Fruit fly (Drosophila melanogaster): ENCODE data around the gene Ack.

Gene Ack

dm6 chr3L:4070221-4070995, 37.6 kb upstream of the Ack start (continued):
- peak; percentile 63 for TF ChIP-seq Vsx1 (GFP tag; optimal IDR thresholded peaks at IDR 0.05)
- TF ChIP-seq crc (GFP tag; optimal IDR thresholded peaks at IDR 0.05) = peak; percentile 59
- peak; percentile 39 for TF ChIP-seq dmrt11E (tag; optimal IDR thresholded peaks at IDR 0.05)
- peak; percentile 72 for TF ChIP-seq CG33213 (GFP tag; optimal IDR thresholded peaks at IDR 0.05)
- TF ChIP-seq CG9817 (tag; optimal IDR thresholded peaks at IDR 0.05) = peak; percentile 87
- peak; percentile 74 for TF ChIP-seq Adf1 (GFP tag; IDR thresholded peaks at IDR 0.05)
- peak; percentile 62 for TF ChIP-seq CG18476 (GFP tag; optimal IDR thresholded peaks at IDR 0.05)
- TF ChIP-seq cato (GFP tag; optimal IDR thresholded peaks at IDR 0.05; ENCODE audit: borderline replicate concordance) = peak; percentile 71
- TF ChIP-seq CG9609 (GFP tag; optimal IDR thresholded peaks at IDR 0.05) = peak; percentile 90
- TF ChIP-seq Hr51 (GFP tag; optimal IDR thresholded peaks at IDR 0.05) = peak; percentile 84 to 90
- peak; percentile 95 for TF ChIP-seq lmd (GFP tag; IDR thresholded peaks at IDR 0.05)
- TF ChIP-seq unpg (GFP tag; optimal IDR thresholded peaks at IDR 0.05) = peak; percentile 90
- peak; percentile 89 for TF ChIP-seq ase (GFP tag; IDR thresholded peaks at IDR 0.05)
- TF ChIP-seq crp (GFP tag; optimal IDR thresholded peaks at IDR 0.05) = peak in 1 of 2 experiments; percentile 24
- peak; percentile 88 for TF ChIP-seq ERR (GFP tag; optimal IDR thresholded peaks at IDR 0.05)
- TF ChIP-seq CG14050 (GFP tag; IDR thresholded peaks at IDR 0.05) = peak; percentile 90
- TF ChIP-seq CG11504 (tag; optimal IDR thresholded peaks at IDR 0.05) = peak; percentile 86
- peak; percentile 82 for TF ChIP-seq fd96Cb (tag; optimal IDR thresholded peaks at IDR 0.05)
- TF ChIP-seq CG10654 (GFP tag; optimal IDR thresholded peaks at IDR 0.05) = peak; percentile 77
- peak; percentile 88 for TF ChIP-seq CG12219 (GFP tag; optimal IDR thresholded peaks at IDR 0.05)
- no peak for TF ChIP-seq fru (optimal IDR thresholded peaks at IDR 0.05)
- TF ChIP-seq bab2 (GFP tag; optimal IDR thresholded peaks at IDR 0.05) = peak; percentile 33
- TF ChIP-seq CG17912 (GFP tag; optimal IDR thresholded peaks at IDR 0.05) = peak; percentile 30
- TF ChIP-seq lilli (GFP tag; optimal IDR thresholded peaks at IDR 0.05) = peak; percentile 93
- peak; percentile 60 for TF ChIP-seq CG12299 (tag; optimal IDR thresholded peaks at IDR 0.05)
- peak; percentile 91 for TF ChIP-seq Fer3 (tag; optimal IDR thresholded peaks at IDR 0.05)
- TF ChIP-seq CG32772 (GFP tag; IDR thresholded peaks at IDR 0.05) = peak; percentile 93
- TF ChIP-seq CHES-1-like (GFP tag; optimal IDR thresholded peaks at IDR 0.05) = peak; percentile 91
- peak; percentile 85 for TF ChIP-seq dm (GFP tag; optimal IDR thresholded peaks at IDR 0.05)
- TF ChIP-seq CG7839 (tag; optimal IDR thresholded peaks at IDR 0.05) = peak; percentile 87
- peak; percentile 63 for TF ChIP-seq org-1 (GFP tag; optimal IDR thresholded peaks at IDR 0.05)
- TF ChIP-seq CG3726 (GFP tag; IDR thresholded peaks at IDR 0.05) = peak; percentile 89
- peak; percentile 94 for TF ChIP-seq lab (GFP tag; optimal IDR thresholded peaks at IDR 0.05)
- peak; percentile 92 for TF ChIP-seq ind (GFP tag; optimal IDR thresholded peaks at IDR 0.05)
- no peak for TF ChIP-seq CG7963 (GFP tag; IDR thresholded peaks at IDR 0.05; ENCODE audit: partially characterized antibody)
- TF ChIP-seq CG11695 (GFP tag; IDR thresholded peaks at IDR 0.05) = peak; percentile 87
- TF ChIP-seq CG3847 (GFP tag; IDR thresholded peaks at IDR 0.05) = peak; percentile 92
- peak; percentile 79 for TF ChIP-seq CrebB (tag; optimal IDR thresholded peaks at IDR 0.05)
- no peak for TF ChIP-seq hbn (GFP tag; IDR thresholded peaks at IDR 0.05; ENCODE audit: partially characterized antibody)
- no peak for TF ChIP-seq chinmo (GFP tag; IDR thresholded peaks at IDR 0.05; ENCODE audit: partially characterized antibody)
- TF ChIP-seq CG7372 (GFP tag; IDR thresholded peaks at IDR 0.05) = peak; percentile 88
- TF ChIP-seq CG3407 (GFP tag; optimal IDR thresholded peaks at IDR 0.05) = peak; percentile 62
- TF ChIP-seq Dll (GFP tag; IDR thresholded peaks at IDR 0.05; ENCODE audit: partially characterized antibody) = no peak
- TF ChIP-seq emc (GFP tag; optimal IDR thresholded peaks at IDR 0.05) = peak; percentile 84
- TF ChIP-seq bsh (GFP tag; optimal IDR thresholded peaks at IDR 0.05) = peak; percentile 88 to 91
- peak; percentile 94 for TF ChIP-seq CG13624 (GFP tag; optimal IDR thresholded peaks at IDR 0.05)
- peak; percentile 92 for TF ChIP-seq Hsf (GFP tag; optimal IDR thresholded peaks at IDR 0.05)
- peak; percentile 18 for TF ChIP-seq CG15696 (tag; optimal IDR thresholded peaks at IDR 0.05)

All from whole organism, embryonic.